Worm (Caenorhabditis elegans): ENCODE measurements around the gene T05C7.5.

- TF ChIP-seq fkh-2 (tag; optimal IDR thresholded peaks at IDR 0.05) (no peak), nhr-12 (tag; optimal IDR thresholded peaks at IDR 0.05) (no peak), nfya-1 (tag; optimal IDR thresholded peaks at IDR 0.05; ENCODE audit: insufficient read depth) (no peak), unc-62 (GFP tag; optimal IDR thresholded peaks at IDR 0.05) (no peak), eor-1 (tag; optimal IDR thresholded peaks at IDR 0.05) (no peak), fkh-10 (GFP tag; optimal IDR thresholded peaks at IDR 0.05) (no peak), pha-4 (tag; optimal IDR thresholded peaks at IDR 0.05) (no peak), nhr-237 (tag; optimal IDR thresholded peaks at IDR 0.05) (no peak), ceh-9 (tag; optimal IDR thresholded peaks at IDR 0.05) (no peak), unc-39 (tag; optimal IDR thresholded peaks at IDR 0.05) (no peak), nhr-25 (tag; optimal IDR thresholded peaks at IDR 0.05) (no peak), daf-12 (tag; optimal IDR thresholded peaks at IDR 0.05) (no peak)
These were observed 5.2 kb downstream of the T05C7.5 start, which contains the start of gene T05C7.4 for ce11 chrIV:53539-53938.
